Fruit fly (Drosophila melanogaster): ENCODE results near the gene CG1077.

DNA sequence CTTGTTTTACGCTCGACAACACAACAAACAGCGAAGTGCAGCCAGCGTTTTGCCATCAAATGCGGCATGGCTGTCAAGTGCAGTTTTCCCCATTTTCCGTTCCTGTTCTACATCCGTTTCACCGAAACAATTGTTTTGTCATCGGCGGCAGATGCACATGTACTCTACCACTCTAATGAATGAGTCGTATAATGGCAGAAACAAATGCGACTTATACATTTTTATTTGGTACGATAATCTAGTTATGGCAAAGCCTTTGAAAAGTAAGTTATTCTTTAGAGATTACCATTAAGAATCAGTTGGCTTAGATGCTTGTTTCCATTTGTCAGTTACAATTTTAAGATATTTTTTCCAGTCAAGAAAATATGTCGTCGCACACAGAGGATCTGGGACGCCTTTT lies 45.0 kb upstream of the CG1077 start, which contains the start of gene Vha14-2:
- TF ChIP-seq Myc (optimal IDR thresholded peaks at IDR 0.05) (no peak), h (optimal IDR thresholded peaks at IDR 0.05) (no peak), psq (optimal IDR thresholded peaks at IDR 0.05) (no peak)

Data from Kc167 (cell line).